Worm (Caenorhabditis elegans): ENCODE data around the gene fbxc-40.

DNA sequence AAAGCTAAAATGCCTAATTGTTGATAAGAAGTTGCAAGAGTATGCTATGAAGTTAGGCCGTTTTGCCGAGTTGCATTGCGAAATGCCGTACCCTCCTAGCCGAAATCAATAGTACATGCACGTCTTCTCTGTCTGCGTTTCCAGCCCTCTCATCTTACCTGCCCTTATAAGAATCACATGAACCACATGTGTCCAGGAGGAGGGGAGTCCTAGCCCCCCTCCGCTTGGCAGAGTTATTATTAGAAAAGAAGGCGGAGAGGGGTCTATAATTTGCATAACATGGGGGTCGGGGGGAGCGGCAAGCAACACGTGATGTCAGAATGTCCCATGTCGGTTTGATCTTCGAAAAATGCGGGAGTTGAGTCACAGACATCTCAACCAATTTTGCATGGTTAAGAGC is 32.8 kb upstream of the fbxc-40 start:
- no peak for TF ChIP-seq fos-1 (tag; optimal IDR thresholded peaks at IDR 0.05)
- TF ChIP-seq unc-62 (GFP tag; optimal IDR thresholded peaks at IDR 0.05) = no peak
- no peak for TF ChIP-seq egl-27 (tag; optimal IDR thresholded peaks at IDR 0.05)
- no peak for TF ChIP-seq elt-3 (tag; optimal IDR thresholded peaks at IDR 0.05)
- TF ChIP-seq peb-1 (tag; optimal IDR thresholded peaks at IDR 0.05) = no peak
- no peak for TF ChIP-seq unc-39 (tag; optimal IDR thresholded peaks at IDR 0.05)
- TF ChIP-seq nhr-77 (tag; optimal IDR thresholded peaks at IDR 0.05) = no peak

All from whole organism, L2 larva.